Fruit fly (Drosophila melanogaster) whole organism, adult: ENCODE results near the gene sgll.

Experiments
- CG11617 ChIP-seq: fragments of 200-800 bp; sonication (Bioruptor generic); optimal IDR thresholded peaks from 2 replicates; lab custom pipeline; 2017; ENCODE audit warnings: mild to moderate bottlenecking, missing biosample characterization, missing genetic modification reagents, missing genetic modification characterization
- CG12768 ChIP-seq: fragments of 200-800 bp; sonication (Bioruptor generic); optimal IDR thresholded peaks from 2 replicates; lab custom pipeline; 2017; ENCODE audit warnings: missing biosample characterization, missing genetic modification characterization, mild to moderate bottlenecking, moderate library complexity, missing genetic modification reagents
- CG14711 ChIP-seq: fragments of 200-800 bp; sonication (Bioruptor generic); optimal IDR thresholded peaks from 2 replicates; lab custom pipeline; 2018; ENCODE audit warnings: missing biosample characterization, mild to moderate bottlenecking, missing genetic modification characterization, moderate library complexity
- CG1620 ChIP-seq: fragments of 200-800 bp; sonication (Bioruptor generic); optimal IDR thresholded peaks from 2 replicates; lab custom pipeline; 2016; ENCODE audit warnings: missing biosample characterization, missing genetic modification characterization
- CG33017 ChIP-seq: fragments of 200-800 bp; sonication (Bioruptor generic); optimal IDR thresholded peaks from 2 replicates; lab custom pipeline; 2018; ENCODE audit warnings: missing biosample characterization, mild to moderate bottlenecking, missing genetic modification characterization, moderate library complexity
- CG5204 ChIP-seq: fragments of 200-800 bp; sonication (Bioruptor generic); optimal IDR thresholded peaks from 2 replicates; lab custom pipeline; 2016; ENCODE audit warnings: missing biosample characterization, missing genetic modification characterization
- CG7045 ChIP-seq: fragments of 200-800 bp; sonication (Bioruptor generic); optimal IDR thresholded peaks from 2 replicates; lab custom pipeline; 2017; ENCODE audit warnings: missing biosample characterization, mild to moderate bottlenecking, missing genetic modification characterization
- CG7101 ChIP-seq: fragments of 200-800 bp; sonication (Bioruptor generic); optimal IDR thresholded peaks from 2 replicates; lab custom pipeline; 2018; ENCODE audit warnings: missing biosample characterization, mild to moderate bottlenecking, missing genetic modification characterization, moderate library complexity
- Clk ChIP-seq: fragments of 200-800 bp; sonication (Bioruptor generic); optimal IDR thresholded peaks from 2 replicates; lab custom pipeline; 2017; ENCODE audit warnings: missing biosample characterization, missing genetic modification characterization
- Crg-1 ChIP-seq: fragments of 200-800 bp; sonication (Bioruptor generic); optimal IDR thresholded peaks from 2 replicates; lab custom pipeline; 2016; ENCODE audit warnings: missing biosample characterization, missing genetic modification characterization
- Hr96 ChIP-seq: fragments of 200-800 bp; sonication (Bioruptor generic); optimal IDR thresholded peaks from 2 replicates; lab custom pipeline; 2016; ENCODE audit warnings: missing biosample characterization, missing genetic modification characterization
- Mnt ChIP-seq: fragments of 200-800 bp; sonication (Bioruptor generic); optimal IDR thresholded peaks from 2 replicates; lab custom pipeline; 2016; ENCODE audit warnings: missing biosample characterization, mild to moderate bottlenecking, missing genetic modification characterization
- bab1 ChIP-seq: fragments of 200-800 bp; sonication (Bioruptor generic); optimal IDR thresholded peaks from 3 replicates; lab custom pipeline; 2019; ENCODE audit warnings: missing biosample characterization, mild to moderate bottlenecking, missing genetic modification characterization, moderate library complexity
- cic ChIP-seq: fragments of 200-800 bp; sonication (Bioruptor generic); optimal IDR thresholded peaks from 2 replicates; lab custom pipeline; 2017; ENCODE audit warnings: missing biosample characterization, mild to moderate bottlenecking, missing genetic modification characterization, moderate library complexity
- cnc ChIP-seq, 2 experiments: fragments of >200 bp; optimal IDR thresholded peaks; 2 replicates each; lab custom pipeline; 2017
- kay ChIP-seq: fragments of 200-800 bp; sonication (Bioruptor generic); peaks from one replicate; lab custom pipeline; 2016; ENCODE audit warnings: missing biosample characterization, missing genetic modification characterization, borderline replicate concordance
- ovo ChIP-seq: fragments of 200-800 bp; sonication (Bioruptor generic); optimal IDR thresholded peaks from 2 replicates; lab custom pipeline; 2016; ENCODE audit warnings: missing biosample characterization, missing genetic modification characterization
- pad ChIP-seq: fragments of 200-800 bp; sonication (Bioruptor generic); optimal IDR thresholded peaks from 3 replicates; lab custom pipeline; 2017; ENCODE audit warnings: missing biosample characterization, missing genetic modification characterization, mild to moderate bottlenecking, moderate library complexity, missing genetic modification reagents
- tj ChIP-seq: fragments of 200-800 bp; sonication (Bioruptor generic); optimal IDR thresholded peaks from 3 replicates; lab custom pipeline; 2017; ENCODE audit warnings: missing biosample characterization, mild to moderate bottlenecking, missing genetic modification characterization, moderate library complexity
- toe ChIP-seq: fragments of 200-800 bp; sonication (Bioruptor generic); optimal IDR thresholded peaks from 2 replicates; lab custom pipeline; 2016; ENCODE audit warnings: missing biosample characterization, missing genetic modification characterization

sgll gene

DNA sequence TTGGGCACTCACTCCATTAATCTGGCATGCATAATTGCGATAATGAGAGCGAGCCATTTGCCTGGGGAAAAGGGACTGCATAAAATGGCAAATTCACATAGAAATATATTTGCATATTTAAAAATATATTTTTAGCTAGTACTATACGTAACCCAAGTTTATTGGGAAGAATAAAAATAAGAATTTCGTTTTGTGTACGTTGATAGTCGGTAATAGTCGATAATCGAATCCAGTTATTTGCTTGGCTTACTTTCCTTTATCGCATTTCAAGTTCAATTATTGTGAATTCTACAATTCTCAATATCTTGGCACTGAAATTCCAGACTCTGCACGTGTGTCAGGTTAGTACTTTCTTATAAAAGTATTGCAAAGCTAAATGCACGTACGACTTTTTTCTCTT lies 7.6 kb upstream of the sgll start, which contains the start of gene CG3014:
Gene CG3014 (minus strand): TSS at position 101 of the 400 bp plus-strand sequence.
- TF ChIP-seq cic (no peak), Mnt (GFP tag; lab: Kevin White, UChicago) (no peak), Clk (GFP tag; lab: Kevin White, UChicago) (no peak), pad (GFP tag; lab: Kevin White, UChicago) (no peak), Hr96 (GFP tag; lab: Kevin White, UChicago) (no peak), CG12768 (GFP tag; lab: Kevin White, UChicago) (no peak), CG7101 (no peak), kay (GFP tag; lab: Kevin White, UChicago) (no peak), CG11617 (GFP tag; lab: Kevin White, UChicago) (no peak), tj (GFP tag; lab: Kevin White, UChicago) (no peak), cnc (optimal IDR thresholded peaks at IDR 0.05; lab: Kevin White, UChicago) (no peak), CG33017 (tag; lab: Kevin White, UChicago) (no peak), ovo (GFP tag; lab: Kevin White, UChicago) (no peak), bab1 (GFP tag; lab: Kevin White, UChicago) (no peak)

DNA sequence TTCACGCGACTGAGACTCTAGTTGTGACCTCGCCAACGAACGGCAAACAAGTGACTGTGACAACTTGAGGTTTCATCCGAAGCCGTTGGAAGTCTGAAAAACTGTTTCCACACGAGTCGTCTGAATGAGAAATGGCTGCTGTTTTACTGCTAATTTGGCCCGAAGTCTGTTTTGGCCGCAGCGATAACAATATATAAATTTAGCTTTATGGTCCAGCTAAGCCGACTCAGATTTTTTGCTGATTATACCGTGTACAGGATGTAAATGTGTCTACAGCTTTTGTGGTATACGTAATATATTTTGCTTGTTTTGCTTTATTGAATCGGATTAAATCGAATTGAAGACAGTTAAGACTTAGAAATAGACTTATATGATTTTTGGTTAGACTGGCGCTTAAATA lies 6.0 kb upstream of the sgll start, which contains the start of gene CG18268:
Gene CG18268 (minus strand): TSS at position 101 of the 400 bp plus-strand sequence.
- TF ChIP-seq CG11617 (GFP tag; lab: Kevin White, UChicago) (no peak), ovo (GFP tag; lab: Kevin White, UChicago) (no peak), tj (GFP tag; lab: Kevin White, UChicago) (no peak), CG14711 (tag; lab: Kevin White, UChicago) (no peak), bab1 (GFP tag; lab: Kevin White, UChicago) (no peak), Crg-1 (GFP tag; lab: Kevin White, UChicago) (no peak), kay (GFP tag; lab: Kevin White, UChicago) (peak; percentile 44), CG5204 (peak; percentile 22), cic (no peak), CG7045 (GFP tag; lab: Kevin White, UChicago) (peak; percentile 34), CG1620 (GFP tag; lab: Kevin White, UChicago) (no peak), CG7101 (no peak)

DNA sequence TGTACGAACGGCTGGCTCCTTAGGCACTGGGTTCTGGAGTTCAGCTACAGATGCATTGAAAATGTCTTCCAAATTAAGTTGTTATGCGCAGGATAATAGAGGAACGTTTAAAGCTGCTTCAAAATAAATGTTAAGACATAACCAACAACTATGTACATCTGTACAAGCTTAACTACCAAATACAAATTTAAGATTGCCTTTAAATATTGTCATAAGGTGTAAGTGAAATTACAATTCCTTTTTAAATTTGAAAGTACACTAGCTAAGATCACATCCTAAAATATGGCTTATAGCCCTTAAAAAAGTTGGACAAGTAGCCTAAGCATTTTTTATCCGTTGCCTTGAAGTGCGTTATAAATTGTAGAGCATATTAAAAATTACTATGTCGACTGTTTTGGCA lies 1.2 kb downstream of the sgll start, which contains the start of gene CG31473:
Gene CG31473 (plus strand): TSS at position 301 of the 400 bp plus-strand sequence.
- TF ChIP-seq toe (GFP tag; lab: Kevin White, UChicago) (no peak), Clk (GFP tag; lab: Kevin White, UChicago) (no peak), CG5204 (no peak), tj (GFP tag; lab: Kevin White, UChicago) (no peak), ovo (GFP tag; lab: Kevin White, UChicago) (no peak), CG11617 (GFP tag; lab: Kevin White, UChicago) (no peak), CG7101 (no peak), CG33017 (tag; lab: Kevin White, UChicago) (no peak), kay (GFP tag; lab: Kevin White, UChicago) (no peak), Hr96 (GFP tag; lab: Kevin White, UChicago) (no peak), cic (no peak), CG12768 (GFP tag; lab: Kevin White, UChicago) (no peak)

DNA sequence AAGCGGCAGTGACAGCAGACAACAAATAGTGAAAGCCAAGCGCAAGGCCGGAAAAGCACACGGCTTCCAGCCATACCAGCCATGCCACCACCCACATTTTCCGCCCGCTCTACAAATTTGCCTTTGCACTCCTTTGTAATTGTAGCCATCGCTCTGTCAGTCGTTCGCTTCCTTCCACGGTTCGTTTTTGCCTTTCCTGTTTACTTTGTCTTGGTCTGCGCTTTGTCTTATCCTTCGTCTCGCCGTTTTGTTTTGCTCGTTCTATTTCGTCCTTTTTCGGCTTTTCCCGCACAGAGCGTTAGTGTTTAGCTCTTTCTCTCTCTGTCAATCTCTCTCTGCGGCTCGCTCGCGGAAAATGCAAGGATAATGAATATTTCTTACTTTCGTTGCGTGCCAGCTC lies 3.2 kb downstream of the sgll start:
- no peak for TF ChIP-seq Clk (GFP tag; lab: Kevin White, UChicago)
- no peak for TF ChIP-seq Mnt (GFP tag; lab: Kevin White, UChicago)
- TF ChIP-seq ovo (GFP tag; lab: Kevin White, UChicago) = no peak

DNA sequence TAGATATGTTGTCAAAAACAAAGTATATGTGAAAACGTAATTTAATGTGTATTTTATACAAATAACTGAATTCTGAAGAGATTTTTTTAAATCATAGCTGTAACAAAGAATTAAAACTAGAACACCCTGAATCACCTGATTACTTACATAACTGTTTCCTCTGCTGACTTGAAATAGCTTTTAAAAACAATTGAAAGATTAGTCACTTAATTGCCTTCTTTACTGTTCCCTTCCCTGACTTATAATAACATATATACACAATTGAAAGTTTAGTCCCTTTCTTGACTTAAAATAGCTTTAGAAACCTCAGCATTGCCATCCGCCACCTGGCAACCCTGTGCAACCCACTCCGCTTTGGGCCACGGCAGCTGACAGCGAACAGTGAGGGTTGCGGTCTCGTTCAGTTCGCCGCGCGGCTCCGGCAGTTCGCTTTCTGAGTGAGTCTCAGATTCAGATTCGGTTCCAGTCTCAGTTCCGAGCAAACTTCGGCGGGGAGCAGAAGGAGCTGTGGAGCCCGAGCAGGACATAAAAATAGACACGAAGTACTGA lies 3.7 kb downstream of the sgll start, which contains the start of gene CG34384:
Gene CG34384 (plus strand): TSS at position 381 of the 549 bp plus-strand sequence.
- TF ChIP-seq Crg-1 (GFP tag; lab: Kevin White, UChicago) = no peak
- peak; percentile 61 for TF ChIP-seq CG12768 (GFP tag; lab: Kevin White, UChicago)
- TF ChIP-seq ovo (GFP tag; lab: Kevin White, UChicago) = no peak
- TF ChIP-seq bab1 (GFP tag; lab: Kevin White, UChicago) = no peak
- TF ChIP-seq cnc (optimal IDR thresholded peaks at IDR 0.05; lab: Kevin White, UChicago) = no peak
- TF ChIP-seq pad (GFP tag; lab: Kevin White, UChicago) = peak; percentile 36
- TF ChIP-seq CG5204 = peak; percentile 76
- no peak for TF ChIP-seq Clk (GFP tag; lab: Kevin White, UChicago)
- peak; percentile 34 for TF ChIP-seq CG33017 (tag; lab: Kevin White, UChicago)
- peak; percentile 22 for TF ChIP-seq CG14711 (tag; lab: Kevin White, UChicago)
- TF ChIP-seq CG7045 (GFP tag; lab: Kevin White, UChicago) = peak; percentile 74
- peak; percentile 42 for TF ChIP-seq Hr96 (GFP tag; lab: Kevin White, UChicago)
- TF ChIP-seq toe (GFP tag; lab: Kevin White, UChicago) = peak; percentile 70
- no peak for TF ChIP-seq Mnt (GFP tag; lab: Kevin White, UChicago)
- peak; percentile 4 for TF ChIP-seq tj (GFP tag; lab: Kevin White, UChicago)
- TF ChIP-seq CG1620 (GFP tag; lab: Kevin White, UChicago) = no peak
- TF ChIP-seq CG11617 (GFP tag; lab: Kevin White, UChicago) = peak; percentile 40
- no peak for TF ChIP-seq cic
- no peak for TF ChIP-seq CG7101
- TF ChIP-seq kay (GFP tag; lab: Kevin White, UChicago) = peak; percentile 32

DNA sequence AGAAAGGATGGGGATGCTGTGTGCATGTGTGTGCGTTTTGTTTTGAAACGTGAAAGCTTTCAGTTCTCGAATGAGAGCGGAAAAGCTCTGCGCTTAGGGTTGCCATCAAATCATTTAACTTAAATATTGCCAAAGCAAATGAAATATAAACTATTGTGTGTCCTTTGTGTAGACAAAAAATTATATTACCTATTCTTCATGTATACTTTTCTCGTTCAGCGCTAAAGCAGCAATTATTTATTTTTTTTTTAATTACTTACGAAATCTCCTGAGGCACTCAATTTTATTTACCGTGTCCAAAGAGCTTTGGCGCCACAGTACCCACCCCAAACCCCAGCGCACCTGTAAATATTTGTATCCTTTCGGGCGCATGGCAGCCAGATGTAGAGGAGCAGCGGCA lies 11.2 kb downstream of the sgll start:
- TF ChIP-seq toe (GFP tag; lab: Kevin White, UChicago) (peak; percentile 68), bab1 (GFP tag; lab: Kevin White, UChicago) (no peak), kay (GFP tag; lab: Kevin White, UChicago) (no peak), cnc (optimal IDR thresholded peaks at IDR 0.05; lab: Kevin White, UChicago) (no peak), CG33017 (tag; lab: Kevin White, UChicago) (peak; percentile 41), ovo (GFP tag; lab: Kevin White, UChicago) (no peak), Hr96 (GFP tag; lab: Kevin White, UChicago) (peak; percentile 43), CG12768 (GFP tag; lab: Kevin White, UChicago) (peak; percentile 49), cic (peak; percentile 88), CG5204 (peak; percentile 32), CG7101 (peak; percentile 34), Mnt (GFP tag; lab: Kevin White, UChicago) (peak; percentile 18), Crg-1 (GFP tag; lab: Kevin White, UChicago) (no peak), CG7045 (GFP tag; lab: Kevin White, UChicago) (peak; percentile 36), pad (GFP tag; lab: Kevin White, UChicago) (peak; percentile 2), tj (GFP tag; lab: Kevin White, UChicago) (no peak), CG11617 (GFP tag; lab: Kevin White, UChicago) (peak; percentile 28), CG14711 (tag; lab: Kevin White, UChicago) (peak; percentile 69), CG1620 (GFP tag; lab: Kevin White, UChicago) (no peak), Clk (GFP tag; lab: Kevin White, UChicago) (peak; percentile 52)
